Worm (Caenorhabditis elegans) whole organism, L4/young adult: ENCODE data around the gene F52E10.4.

ENCODE experiments used
- W03F9.2 ChIP-seq: fragments of 150-350 bp; optimal IDR thresholded peaks from 2 replicates; lab custom pipeline; 2014; ENCODE audit warnings: missing biosample characterization, missing genetic modification characterization
- dao-5 ChIP-seq: sonication (generic microtip); optimal IDR thresholded peaks from 2 replicates; lab custom pipeline; 2016; ENCODE audit warnings: missing genotype, missing genetic modification characterization, moderate library complexity, missing compliant biosample characterization
- him-1 ChIP-seq: sonication (generic microtip); optimal IDR thresholded peaks from 2 replicates; lab custom pipeline; 2016; ENCODE audit warnings: missing genotype, missing genetic modification reagents, missing genetic modification characterization, missing compliant biosample characterization

The F52E10.4 gene

DNA sequence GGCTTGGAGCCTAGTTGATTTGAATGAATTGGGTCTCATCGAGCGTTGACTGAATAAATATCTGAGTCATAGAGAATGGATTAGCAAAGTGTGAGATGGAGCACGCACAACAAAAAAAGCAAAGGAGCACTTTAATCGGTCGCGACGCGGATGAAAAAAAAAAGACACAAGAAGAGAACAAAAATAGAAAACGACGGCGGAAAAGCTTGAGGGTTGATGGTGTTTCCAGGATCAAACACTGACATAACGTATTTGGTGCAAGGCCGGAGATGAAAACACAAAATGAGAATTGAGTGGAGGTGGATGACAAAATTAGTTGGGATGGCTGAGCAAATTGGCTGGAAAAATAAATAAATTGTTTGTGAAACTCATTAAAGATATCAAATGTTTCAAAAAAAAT is at the start of gene F52E10.4:
TSS of gene F52E10.4 (minus strand) at position 101 of the 400 bp plus-strand sequence.
- TF ChIP-seq him-1 (tag; lab: Kevin White, UChicago) (no peak), dao-5 (no peak), W03F9.2 (tag; lab: Kevin White, UChicago) (no peak)

DNA sequence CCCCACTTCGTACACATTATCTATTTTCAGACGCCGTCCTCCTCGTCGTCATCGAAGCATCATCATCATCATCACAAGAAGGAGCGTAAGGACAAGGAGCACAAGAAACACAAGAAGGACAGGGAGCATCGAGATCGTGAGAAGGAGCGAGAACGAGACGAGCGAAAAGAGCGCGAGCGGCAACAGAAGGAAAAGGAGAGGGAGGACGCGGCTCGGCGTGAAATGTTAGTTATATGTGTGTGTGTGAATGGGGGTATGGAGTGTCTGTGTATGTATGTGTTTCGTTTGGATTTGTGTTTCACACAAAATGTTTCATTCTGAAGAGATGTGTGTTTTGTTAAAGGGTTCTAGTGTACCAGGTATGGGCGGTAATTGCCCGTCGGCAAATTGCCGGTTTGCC is 49.4 kb upstream of the F52E10.4 start:
- no peak for TF ChIP-seq W03F9.2 (tag; lab: Kevin White, UChicago)
- no peak for TF ChIP-seq him-1 (tag; lab: Kevin White, UChicago)
- TF ChIP-seq dao-5 = no peak

DNA sequence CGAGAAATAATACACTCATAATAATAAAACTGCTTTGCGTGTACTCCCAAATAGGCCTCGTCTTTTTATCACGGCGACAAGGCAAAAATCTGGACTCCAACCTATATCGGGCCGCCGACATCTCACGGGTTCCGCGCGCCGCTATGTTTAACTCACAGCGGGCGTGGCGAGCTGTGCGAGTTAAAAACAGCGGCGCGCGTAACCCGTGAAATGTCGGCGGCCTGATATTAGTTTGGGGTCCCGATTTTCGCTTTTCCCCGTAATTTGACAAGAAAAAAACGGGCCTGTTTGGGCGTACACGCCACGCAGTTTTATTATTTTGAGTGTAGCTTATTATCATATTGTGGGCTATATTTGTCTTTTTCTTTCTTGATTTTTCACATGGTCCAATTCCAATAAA is 49.0 kb upstream of the F52E10.4 start:
- no peak for TF ChIP-seq W03F9.2 (tag; lab: Kevin White, UChicago)
- TF ChIP-seq him-1 (tag; lab: Kevin White, UChicago) = no peak
- no peak for TF ChIP-seq dao-5

ce11 chrX:16339207-16339606 is 46.4 kb upstream of the F52E10.4 start:
- TF ChIP-seq W03F9.2 (tag; lab: Kevin White, UChicago) (no peak), him-1 (tag; lab: Kevin White, UChicago) (no peak), dao-5 (no peak)

- no peak for TF ChIP-seq dao-5
- no peak for TF ChIP-seq W03F9.2 (tag; lab: Kevin White, UChicago)
- no peak for TF ChIP-seq him-1 (tag; lab: Kevin White, UChicago)
These were observed 44.6 kb upstream of the F52E10.4 start for ce11 chrX:16337399-16337798.

DNA sequence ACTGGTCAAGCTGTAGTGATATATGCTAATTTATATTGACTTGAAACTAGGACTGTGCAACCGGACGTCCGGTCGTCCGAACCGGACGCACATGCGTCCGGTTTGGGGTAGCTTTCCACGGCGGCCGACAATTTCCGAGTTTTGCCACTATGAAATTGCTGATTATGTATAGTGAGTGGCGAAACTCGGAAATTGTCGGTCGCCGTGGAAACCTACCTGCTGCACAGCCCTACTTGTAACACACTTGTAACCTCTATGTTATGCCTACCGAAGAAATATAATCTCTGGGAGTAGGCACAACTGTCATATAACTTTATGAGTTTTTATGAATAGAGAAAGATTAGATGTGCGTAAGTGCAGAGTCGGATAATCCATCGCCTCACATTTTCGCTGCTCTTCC is 44.1 kb upstream of the F52E10.4 start:
- TF ChIP-seq him-1 (tag; lab: Kevin White, UChicago) (no peak), W03F9.2 (tag; lab: Kevin White, UChicago) (no peak), dao-5 (no peak)

DNA sequence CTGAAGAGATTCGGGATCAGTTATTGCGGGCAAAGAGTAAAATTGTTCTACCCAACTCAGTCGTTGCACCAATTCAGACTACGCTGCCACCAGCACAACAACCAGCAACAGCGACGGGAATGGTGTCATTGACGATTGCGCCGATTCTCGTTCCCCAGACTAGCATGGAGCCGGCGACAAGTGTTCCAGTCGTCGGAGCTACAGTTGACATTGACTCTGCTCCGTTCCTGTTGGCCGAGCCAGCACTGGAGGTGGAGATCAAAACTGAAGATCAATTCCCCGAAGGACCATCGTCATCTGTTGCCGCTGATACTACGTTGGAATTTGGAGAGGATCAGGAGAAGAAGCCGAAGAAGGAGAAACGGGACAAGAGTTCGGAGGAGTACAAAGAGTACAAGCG is 42.6 kb upstream of the F52E10.4 start:
- TF ChIP-seq him-1 (tag; lab: Kevin White, UChicago) (no peak), dao-5 (no peak), W03F9.2 (tag; lab: Kevin White, UChicago) (no peak)

DNA sequence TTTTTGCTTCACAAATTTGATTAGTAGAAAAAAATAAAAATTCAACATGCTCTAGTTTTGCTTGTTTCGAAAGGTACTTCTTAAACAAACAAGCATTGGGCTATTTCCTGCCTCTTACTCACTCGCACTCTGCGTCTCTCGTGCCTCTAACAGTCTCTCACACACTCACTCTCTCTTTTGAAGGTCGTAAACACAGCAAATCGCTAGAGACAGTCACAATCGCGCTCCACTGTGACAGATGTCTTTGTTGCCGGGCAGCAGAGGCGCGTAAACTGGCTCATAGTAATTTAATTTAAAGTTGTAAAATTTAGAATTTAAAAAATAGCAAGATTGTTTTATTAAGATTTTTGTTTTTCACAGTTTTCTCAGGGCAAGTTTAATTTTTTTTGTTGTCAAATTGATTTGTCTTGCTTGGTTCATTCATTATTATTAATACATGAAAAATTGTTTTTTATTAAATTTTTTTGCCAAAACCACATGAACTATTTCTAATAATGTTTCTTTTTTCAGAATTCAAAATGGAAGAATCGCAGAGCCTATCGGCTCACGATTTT is 39.2 kb upstream of the F52E10.4 start, which contains the start of gene taf-3:
TSS of gene taf-3 (plus strand) at position 504 of the 554 bp plus-strand sequence.
- TF ChIP-seq W03F9.2 (tag; lab: Kevin White, UChicago) (no peak), dao-5 (no peak), him-1 (tag; lab: Kevin White, UChicago) (no peak)

- no peak for TF ChIP-seq dao-5
- no peak for TF ChIP-seq him-1 (tag; lab: Kevin White, UChicago)
- no peak for TF ChIP-seq W03F9.2 (tag; lab: Kevin White, UChicago)
These were observed 38.6 kb upstream of the F52E10.4 start for ce11 chrX:16331425-16331824.

ce11 chrX:16328328-16328727 is 35.5 kb upstream of the F52E10.4 start, which contains the start of gene C11G6.2:
C11G6.2 (plus strand) TSS chrX:16328628.
- TF ChIP-seq dao-5 = no peak
- no peak for TF ChIP-seq him-1 (tag; lab: Kevin White, UChicago)
- TF ChIP-seq W03F9.2 (tag; lab: Kevin White, UChicago) = no peak

DNA sequence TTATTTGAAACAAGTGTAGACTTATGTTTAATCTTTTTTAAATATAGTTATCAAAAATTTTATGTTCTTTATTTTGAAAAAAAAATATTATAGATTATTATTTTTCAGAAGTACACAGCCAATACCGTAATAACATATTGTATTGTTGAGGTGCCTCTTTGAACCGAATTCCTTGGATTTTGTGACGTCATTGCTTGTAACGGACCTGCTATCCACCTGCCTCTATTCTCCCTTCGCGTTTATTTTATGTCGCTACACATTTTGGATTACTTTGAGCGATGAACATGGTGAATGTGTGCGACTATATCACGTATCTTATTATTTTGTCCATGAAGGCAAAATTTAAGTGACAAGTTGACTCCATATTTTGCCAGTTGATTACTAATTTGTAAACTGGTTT is 34.4 kb upstream of the F52E10.4 start:
- TF ChIP-seq him-1 (tag; lab: Kevin White, UChicago) = no peak
- no peak for TF ChIP-seq dao-5
- no peak for TF ChIP-seq W03F9.2 (tag; lab: Kevin White, UChicago)

DNA sequence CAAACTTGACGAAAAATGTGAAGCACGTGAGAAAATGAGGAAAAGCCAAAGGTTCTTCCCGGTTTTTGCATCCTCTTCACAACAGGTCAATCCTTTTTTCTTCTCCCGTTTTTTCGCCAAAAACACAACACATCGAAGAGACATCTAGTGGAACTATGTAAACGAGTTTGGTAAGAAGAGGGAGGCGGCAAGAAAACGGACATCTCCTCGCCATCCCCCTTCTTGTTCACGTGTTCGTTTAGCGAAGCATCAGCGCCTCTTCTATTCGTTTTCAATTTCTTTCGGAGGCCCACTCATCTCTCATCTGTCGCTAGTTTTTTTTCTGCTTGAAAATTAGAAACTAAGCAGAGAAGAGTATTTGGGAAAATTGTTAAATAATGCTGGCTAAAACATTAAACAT is 31.4 kb upstream of the F52E10.4 start:
- TF ChIP-seq him-1 (tag; lab: Kevin White, UChicago) = no peak
- no peak for TF ChIP-seq dao-5
- TF ChIP-seq W03F9.2 (tag; lab: Kevin White, UChicago) = no peak

ce11 chrX:16321864-16322263 is 29.0 kb upstream of the F52E10.4 start:
- TF ChIP-seq dao-5 (no peak), him-1 (tag; lab: Kevin White, UChicago) (no peak), W03F9.2 (tag; lab: Kevin White, UChicago) (no peak)

- TF ChIP-seq him-1 (tag; lab: Kevin White, UChicago) = no peak
These were observed 28.5 kb upstream of the F52E10.4 start for ce11 chrX:16321327-16321726.

- TF ChIP-seq W03F9.2 (tag; lab: Kevin White, UChicago) = no peak
- no peak for TF ChIP-seq him-1 (tag; lab: Kevin White, UChicago)
- no peak for TF ChIP-seq dao-5
These were observed 25.4 kb upstream of the F52E10.4 start for ce11 chrX:16318248-16318647.
